Worm (Caenorhabditis elegans) whole organism, L3 larva: ENCODE measurements around the gene K03H6.4.

ENCODE experiments used
- R02D3.7 ChIP-seq: fragments of 150-350 bp; optimal IDR thresholded peaks from 2 replicates; lab custom pipeline; 2014; ENCODE audit warnings: missing biosample characterization, missing genetic modification characterization
- ZK546.5 ChIP-seq: sonication (generic microtip); optimal IDR thresholded peaks from 2 replicates; lab custom pipeline; 2017; ENCODE audit warnings: missing biosample characterization, missing genetic modification characterization
- aly-2 ChIP-seq: fragments of 150-350 bp; optimal IDR thresholded peaks from 2 replicates; lab custom pipeline; 2014; ENCODE audit warnings: missing biosample characterization, missing genetic modification characterization
- ama-1 ChIP-seq: fragments of 150-350 bp; optimal IDR thresholded peaks from 2 replicates; lab custom pipeline; 2018
- ceh-16 ChIP-seq: sonication (generic microtip); optimal IDR thresholded peaks from 2 replicates; lab custom pipeline; 2017; ENCODE audit warnings: missing biosample characterization, missing genetic modification characterization
- ceh-28 ChIP-seq: fragments of 150-350 bp; optimal IDR thresholded peaks from 2 replicates; lab custom pipeline; 2014; ENCODE audit warnings: missing biosample characterization, missing genetic modification reagents, missing genetic modification characterization
- ceh-82 ChIP-seq: fragments of 150-350 bp; optimal IDR thresholded peaks from 2 replicates; lab custom pipeline; 2014; ENCODE audit warnings: missing biosample characterization, missing genetic modification characterization
- ceh-9 ChIP-seq: sonication (generic microtip); optimal IDR thresholded peaks from 2 replicates; lab custom pipeline; 2018; ENCODE audit warnings: missing biosample characterization, missing genetic modification characterization
- daf-12 ChIP-seq: fragments of 150-350 bp; optimal IDR thresholded peaks from 2 replicates; lab custom pipeline; 2014; ENCODE audit warnings: missing biosample characterization, missing genetic modification reagents, missing genetic modification characterization
- egl-27 ChIP-seq: sonication (generic microtip); optimal IDR thresholded peaks from 4 replicates; lab custom pipeline; 2017; ENCODE audit warnings: missing biosample characterization, missing genetic modification reagents, missing genetic modification characterization
- egl-5 ChIP-seq: fragments of 150-350 bp; optimal IDR thresholded peaks from 2 replicates; lab custom pipeline; 2017; ENCODE audit warnings: missing biosample characterization, missing genetic modification reagents, missing genetic modification characterization, inconsistent platforms
- elt-1 ChIP-seq: fragments of 150-350 bp; optimal IDR thresholded peaks from 2 replicates; lab custom pipeline; 2014; ENCODE audit warnings: missing biosample characterization, missing genetic modification characterization
- elt-2 ChIP-seq: sonication (generic microtip); optimal IDR thresholded peaks from 2 replicates; lab custom pipeline; 2016; ENCODE audit warnings: missing genetic modification reagents, mild to moderate bottlenecking, missing genetic modification characterization, missing compliant biosample characterization
- elt-3 ChIP-seq, 3 experiments: fragments of 150-350 bp in 1 of 3; sonication (generic microtip) in 2 of 3; optimal IDR thresholded peaks; 2 replicates in 2 of 3; 4 replicates in 1 of 3; lab custom pipeline; 2014 to 2017; ENCODE audit warnings: missing biosample characterization in 3 of 3, missing genetic modification characterization in 3 of 3
- eor-1 ChIP-seq, 2 experiments: fragments of 150-350 bp; optimal IDR thresholded peaks; 2 replicates each; lab custom pipeline; 2014 to 2018; ENCODE audit warnings: missing biosample characterization in 2 of 2, missing genetic modification characterization in 2 of 2
- fkh-10 ChIP-seq: sonication (generic microtip); optimal IDR thresholded peaks from 2 replicates; lab custom pipeline; 2017; ENCODE audit warnings: missing biosample characterization, missing genetic modification reagents, missing genetic modification characterization
- fkh-2 ChIP-seq: fragments of 150-350 bp; optimal IDR thresholded peaks from 2 replicates; lab custom pipeline; 2014; ENCODE audit warnings: missing biosample characterization, missing genetic modification reagents, missing genetic modification characterization
- fos-1 ChIP-seq: fragments of 150-350 bp; optimal IDR thresholded peaks from 2 replicates; lab custom pipeline; 2014; ENCODE audit warnings: missing biosample characterization, missing genetic modification characterization
- hmg-11 ChIP-seq: sonication (generic microtip); optimal IDR thresholded peaks from 2 replicates; lab custom pipeline; 2016; ENCODE audit warnings: missing genetic modification characterization, missing compliant biosample characterization
- jun-1 ChIP-seq: fragments of 150-350 bp; optimal IDR thresholded peaks from 2 replicates; lab custom pipeline; 2014; ENCODE audit warnings: missing biosample characterization, missing genetic modification reagents, missing genetic modification characterization
- lin-15B ChIP-seq: fragments of 150-350 bp; optimal IDR thresholded peaks from 2 replicates; lab custom pipeline; 2014; ENCODE audit warnings: missing biosample characterization, missing genetic modification characterization
- lin-39 ChIP-seq: fragments of 150-350 bp; optimal IDR thresholded peaks from 2 replicates; lab custom pipeline; 2018; ENCODE audit warnings: missing biosample characterization, missing genetic modification reagents, missing genetic modification characterization
- lsy-12 ChIP-seq: sonication (generic microtip); optimal IDR thresholded peaks from 2 replicates; lab custom pipeline; 2016; ENCODE audit warnings: mild to moderate bottlenecking, missing genetic modification characterization, missing compliant biosample characterization
- mdl-1 ChIP-seq: fragments of 150-350 bp; optimal IDR thresholded peaks from 2 replicates; lab custom pipeline; 2014; ENCODE audit warnings: missing biosample characterization, missing genetic modification characterization
- mml-1 ChIP-seq: fragments of 150-350 bp; sonication (generic microtip); optimal IDR thresholded peaks from 3 replicates; lab custom pipeline; 2014; ENCODE audit warnings: missing biosample characterization, missing genetic modification characterization
- nfya-1 ChIP-seq: sonication (generic microtip); optimal IDR thresholded peaks from 2 replicates; lab custom pipeline; 2017; ENCODE audit warnings: missing genetic modification characterization, mild to moderate bottlenecking, missing compliant biosample characterization, antibody characterized with exemption, moderate library complexity; ENCODE audit not compliant: insufficient read depth
- nhr-11 ChIP-seq: fragments of 150-350 bp; optimal IDR thresholded peaks from 2 replicates; lab custom pipeline; 2014; ENCODE audit warnings: missing biosample characterization, missing genetic modification characterization
- nhr-12 ChIP-seq: fragments of 150-350 bp; optimal IDR thresholded peaks from 2 replicates; lab custom pipeline; 2014; ENCODE audit warnings: missing biosample characterization, missing genetic modification characterization
- nhr-23 ChIP-seq: fragments of 150-350 bp; optimal IDR thresholded peaks from 2 replicates; lab custom pipeline; 2014; ENCODE audit warnings: missing biosample characterization, missing genetic modification reagents, missing genetic modification characterization
- nhr-237 ChIP-seq: fragments of 150-350 bp; optimal IDR thresholded peaks from 2 replicates; lab custom pipeline; 2014; ENCODE audit warnings: missing biosample characterization, missing genetic modification characterization
- nhr-25 ChIP-seq: sonication (generic microtip); optimal IDR thresholded peaks from 2 replicates; lab custom pipeline; 2017; ENCODE audit warnings: missing biosample characterization, missing genetic modification characterization
- nhr-28 ChIP-seq: fragments of 150-350 bp; optimal IDR thresholded peaks from 2 replicates; lab custom pipeline; 2014; ENCODE audit warnings: missing biosample characterization, missing genetic modification characterization
- nhr-43 ChIP-seq: sonication (generic microtip); optimal IDR thresholded peaks from 2 replicates; lab custom pipeline; 2016; ENCODE audit warnings: mild to moderate bottlenecking, missing genetic modification characterization, missing compliant biosample characterization; ENCODE audit not compliant: poor library complexity, severe bottlenecking
- nhr-67 ChIP-seq: fragments of 150-350 bp; optimal IDR thresholded peaks from 2 replicates; lab custom pipeline; 2014; ENCODE audit warnings: missing biosample characterization, missing genetic modification characterization
- nhr-76 ChIP-seq: fragments of 150-350 bp; sonication (generic microtip); optimal IDR thresholded peaks from 5 replicates; lab custom pipeline; 2014; ENCODE audit warnings: missing biosample characterization, missing genetic modification characterization
- nhr-77 ChIP-seq: fragments of 150-350 bp; optimal IDR thresholded peaks from 2 replicates; lab custom pipeline; 2014; ENCODE audit warnings: missing biosample characterization, missing genetic modification characterization
- pha-4 ChIP-seq: fragments of 150-350 bp; optimal IDR thresholded peaks from 2 replicates; lab custom pipeline; 2014; ENCODE audit warnings: missing biosample characterization, missing genetic modification reagents, missing genetic modification characterization
- pqm-1 ChIP-seq: fragments of 150-350 bp; optimal IDR thresholded peaks from 2 replicates; lab custom pipeline; 2017; ENCODE audit warnings: missing biosample characterization, missing genetic modification characterization, inconsistent platforms
- sea-2 ChIP-seq: fragments of 150-350 bp; sonication (generic microtip); optimal IDR thresholded peaks from 4 replicates; lab custom pipeline; 2014; ENCODE audit warnings: missing biosample characterization, missing genetic modification reagents, missing genetic modification characterization
- skn-1 ChIP-seq: fragments of 150-350 bp; optimal IDR thresholded peaks from 2 replicates; lab custom pipeline; 2014; ENCODE audit warnings: missing biosample characterization, missing genetic modification characterization
- snpc-4 ChIP-seq: fragments of 150-350 bp; optimal IDR thresholded peaks from 2 replicates; lab custom pipeline; 2014; ENCODE audit warnings: missing biosample characterization, missing genetic modification characterization
- tbx-2 ChIP-seq: sonication (generic microtip); optimal IDR thresholded peaks from 2 replicates; lab custom pipeline; 2016; ENCODE audit warnings: mild to moderate bottlenecking, missing genetic modification characterization, missing compliant biosample characterization
- unc-39 ChIP-seq: sonication (generic microtip); optimal IDR thresholded peaks from 4 replicates; lab custom pipeline; 2017; ENCODE audit warnings: missing biosample characterization, missing genetic modification characterization
- unc-62 ChIP-seq: fragments of 150-350 bp; sonication (generic microtip); optimal IDR thresholded peaks from 4 replicates; lab custom pipeline; 2014; ENCODE audit warnings: missing biosample characterization, missing genetic modification reagents, missing genetic modification characterization
- zag-1 ChIP-seq: fragments of 150-350 bp; optimal IDR thresholded peaks from 2 replicates; lab custom pipeline; 2014; ENCODE audit warnings: missing biosample characterization, missing genetic modification characterization
- ztf-11 ChIP-seq: fragments of 150-350 bp; optimal IDR thresholded peaks from 2 replicates; lab custom pipeline; 2014; ENCODE audit warnings: missing biosample characterization, missing genetic modification characterization
- ztf-4 ChIP-seq: fragments of 150-350 bp; optimal IDR thresholded peaks from 2 replicates; lab custom pipeline; 2014; ENCODE audit warnings: missing biosample characterization, missing genetic modification characterization

The K03H6.4 gene

DNA sequence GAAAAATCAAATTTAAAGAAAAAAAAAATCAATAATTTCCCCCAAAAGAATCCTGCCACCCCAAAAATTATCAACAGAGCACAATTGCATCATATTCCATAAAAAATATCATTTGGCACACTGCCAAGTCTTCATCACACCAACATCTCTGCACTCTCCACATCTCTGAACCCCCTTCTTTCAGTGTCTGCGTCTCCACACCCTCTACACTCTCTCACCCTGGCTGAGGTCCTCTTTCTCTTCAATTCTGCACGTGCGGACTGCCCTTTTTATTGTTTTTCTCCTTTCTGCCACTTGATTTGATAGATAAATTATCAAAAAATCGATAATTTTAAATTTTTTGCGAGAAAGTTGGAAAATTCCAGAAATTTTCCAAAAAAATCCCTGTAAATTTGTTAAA is 23.7 kb downstream of the K03H6.4 start, which contains the start of gene hxk-3:
Gene hxk-3 (plus strand): TSS at position 179 of the 400 bp plus-strand sequence.
- TF ChIP-seq nhr-77 (no peak), elt-3 (tag; optimal IDR thresholded peaks at IDR 0.05; lab: Kevin White, UChicago) (no peak), lsy-12 (tag; lab: Kevin White, UChicago) (peak; percentile 1), nhr-67 (no peak), sea-2 (GFP tag; lab: Kevin White, UChicago) (no peak), nhr-11 (tag; lab: Kevin White, UChicago) (no peak), nhr-28 (no peak), daf-12 (no peak), snpc-4 (tag; lab: Kevin White, UChicago) (no peak), fkh-10 (GFP tag; lab: Kevin White, UChicago) (no peak), ceh-9 (tag; lab: Kevin White, UChicago) (no peak), tbx-2 (tag; lab: Kevin White, UChicago) (no peak), nhr-12 (no peak), nhr-25 (tag; lab: Kevin White, UChicago) (peak; percentile 13), nhr-43 (tag; lab: Kevin White, UChicago) (peak; percentile 63), jun-1 (no peak), lin-15B (tag; lab: Kevin White, UChicago) (peak; percentile 64), elt-2 (tag; lab: Kevin White, UChicago) (peak; percentile 50), egl-5 (tag; lab: Kevin White, UChicago) (no peak), nhr-237 (tag; lab: Kevin White, UChicago) (no peak), ztf-11 (tag; lab: Kevin White, UChicago) (no peak), nhr-23 (tag; lab: Kevin White, UChicago) (peak; percentile 49), elt-1 (tag; lab: Kevin White, UChicago) (no peak), ztf-4 (tag; lab: Kevin White, UChicago) (no peak), aly-2 (no peak), nfya-1 (tag; lab: Kevin White, UChicago) (peak; percentile 77), ceh-82 (tag; lab: Kevin White, UChicago) (no peak), unc-62 (GFP tag; lab: Kevin White, UChicago) (no peak), unc-39 (tag; lab: Kevin White, UChicago) (no peak), ceh-28 (tag; lab: Kevin White, UChicago) (peak; percentile 80), R02D3.7 (tag; lab: Kevin White, UChicago) (no peak), pqm-1 (no peak), ceh-16 (no peak), skn-1 (no peak), fos-1 (tag; lab: Kevin White, UChicago) (no peak), ZK546.5 (tag; lab: Kevin White, UChicago) (no peak), lin-39 (peak; percentile 49), eor-1 (tag; optimal IDR thresholded peaks at IDR 0.05; lab: Kevin White, UChicago) (no peak), egl-27 (no peak), mml-1 (tag; lab: Kevin White, UChicago) (no peak), ama-1 (lab: Kevin White, UChicago) (peak; percentile 70), zag-1 (tag; lab: Kevin White, UChicago) (no peak), hmg-11 (tag; lab: Kevin White, UChicago) (peak; percentile 84), mdl-1 (peak; percentile 84), pha-4 (peak; percentile 71), nhr-76 (tag; lab: Kevin White, UChicago) (no peak), fkh-2 (no peak)

DNA sequence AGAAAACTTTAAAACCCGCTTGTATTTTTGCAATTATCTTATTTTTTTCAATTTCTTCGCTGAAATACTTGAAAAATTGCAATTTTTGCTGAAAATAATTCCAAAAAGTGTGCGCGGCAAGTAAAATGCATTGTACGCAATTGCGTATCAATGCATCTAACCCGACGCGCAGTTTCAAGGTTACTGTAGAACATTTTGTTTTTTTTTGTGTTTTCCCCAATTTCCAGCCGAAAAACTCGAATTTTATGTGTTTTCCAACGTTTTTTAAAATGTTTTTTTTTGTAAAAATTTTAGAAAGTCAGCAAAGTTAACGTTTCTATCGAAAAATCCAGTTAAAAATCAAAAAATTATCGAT is 24.5 kb downstream of the K03H6.4 start:
- TF ChIP-seq ceh-16 (no peak), sea-2 (GFP tag; lab: Kevin White, UChicago) (no peak), nhr-76 (tag; lab: Kevin White, UChicago) (no peak), daf-12 (no peak), elt-2 (tag; lab: Kevin White, UChicago) (no peak), ZK546.5 (tag; lab: Kevin White, UChicago) (no peak), nhr-237 (tag; lab: Kevin White, UChicago) (no peak), skn-1 (no peak), ztf-4 (tag; lab: Kevin White, UChicago) (no peak), nhr-23 (tag; lab: Kevin White, UChicago) (no peak), snpc-4 (tag; lab: Kevin White, UChicago) (no peak), lsy-12 (tag; lab: Kevin White, UChicago) (no peak), zag-1 (tag; lab: Kevin White, UChicago) (no peak)
